Fruit fly (Drosophila melanogaster) whole organism, embryonic: ENCODE data around the gene MtnC.
A peak's percentile ranks its signal among the peaks of the same experiment; 100 is the strongest.

Source experiments
- B-H2 ChIP-seq: fragments of 200-800 bp; sonication (Bioruptor generic); optimal IDR thresholded peaks from 2 replicates; lab custom pipeline; 2018; ENCODE audit warnings: missing biosample characterization, mild to moderate bottlenecking, missing genetic modification characterization
- CG10321 ChIP-seq: fragments of 200-800 bp; sonication (Bioruptor generic); IDR thresholded peaks from 2 replicates; pipeline ENCODE4 v1.3.6; 2022; ENCODE audit warnings: missing biosample characterization, missing genetic modification characterization
- CG11456 ChIP-seq: fragments of 200-800 bp; sonication (Bioruptor generic); IDR thresholded peaks from 3 replicates; pipeline ENCODE4 v1.3.6; 2022; ENCODE audit warnings: missing biosample characterization, missing genetic modification characterization
- CG11504 ChIP-seq: fragments of 200-800 bp; sonication (Bioruptor generic); optimal IDR thresholded peaks from 3 replicates; lab custom pipeline; 2019; ENCODE audit warnings: missing biosample characterization, mild to moderate bottlenecking, missing genetic modification characterization, moderate library complexity
- CG12104 ChIP-seq: fragments of 200-800 bp; sonication (Bioruptor generic); optimal IDR thresholded peaks from 3 replicates; lab custom pipeline; 2016; ENCODE audit warnings: missing biosample characterization, missing genetic modification characterization
- CG12219 ChIP-seq: fragments of 200-800 bp; sonication (Bioruptor generic); optimal IDR thresholded peaks from 3 replicates; lab custom pipeline; 2018; ENCODE audit warnings: missing biosample characterization, mild to moderate bottlenecking, missing genetic modification characterization
- CG12659 ChIP-seq: fragments of 200-800 bp; sonication (Bioruptor generic); optimal IDR thresholded peaks from 3 replicates; lab custom pipeline; 2017; ENCODE audit warnings: mild to moderate bottlenecking, missing biosample characterization, missing genetic modification reagents, missing genetic modification characterization
- CG13775 ChIP-seq: fragments of 200-800 bp; sonication (Bioruptor generic); optimal IDR thresholded peaks from 3 replicates; lab custom pipeline; 2017; ENCODE audit warnings: missing biosample characterization, mild to moderate bottlenecking, missing genetic modification characterization
- CG14710 ChIP-seq: fragments of 200-800 bp; sonication (Bioruptor generic); optimal IDR thresholded peaks from 3 replicates; lab custom pipeline; 2019; ENCODE audit warnings: missing biosample characterization, mild to moderate bottlenecking, missing genetic modification characterization, moderate library complexity
- CG15479 ChIP-seq: fragments of 200-800 bp; sonication (Bioruptor generic); optimal IDR thresholded peaks from 3 replicates; lab custom pipeline; 2019; ENCODE audit warnings: missing biosample characterization, mild to moderate bottlenecking, missing genetic modification characterization, moderate library complexity
- CG16813 ChIP-seq: fragments of 200-800 bp; sonication (Bioruptor generic); IDR thresholded peaks from 3 replicates; pipeline ENCODE4 v1.3.6; 2022; ENCODE audit warnings: missing biosample characterization, missing genetic modification characterization; ENCODE audit not compliant: partially characterized antibody
- CG17359 ChIP-seq: fragments of 200-800 bp; sonication (Bioruptor generic); optimal IDR thresholded peaks from 3 replicates; lab custom pipeline; 2018; ENCODE audit warnings: missing biosample characterization, mild to moderate bottlenecking, missing genetic modification characterization, moderate library complexity
- CG17385 ChIP-seq: fragments of 200-800 bp; sonication (Bioruptor generic); optimal IDR thresholded peaks from 3 replicates; lab custom pipeline; 2018; ENCODE audit warnings: missing biosample characterization, mild to moderate bottlenecking, missing genetic modification characterization
- CG17568 ChIP-seq: fragments of 200-800 bp; sonication (Bioruptor generic); optimal IDR thresholded peaks from 2 replicates; lab custom pipeline; 2018; ENCODE audit warnings: missing biosample characterization, mild to moderate bottlenecking, missing genetic modification characterization, moderate library complexity
- CG17829 ChIP-seq: fragments of 200-800 bp; optimal IDR thresholded peaks from 2 replicates; lab custom pipeline; 2019; ENCODE audit warnings: missing biosample characterization, mild to moderate bottlenecking, missing genetic modification characterization, moderate library complexity
- CG2199 ChIP-seq: fragments of 200-800 bp; sonication (Bioruptor generic); IDR thresholded peaks from 3 replicates; pipeline ENCODE4 v1.3.6; 2022; ENCODE audit warnings: missing biosample characterization, missing genetic modification characterization
- CG2678 ChIP-seq: fragments of 200-800 bp; sonication (Bioruptor generic); optimal IDR thresholded peaks from 3 replicates; lab custom pipeline; 2019; ENCODE audit warnings: missing biosample characterization, mild to moderate bottlenecking, missing genetic modification characterization, moderate library complexity
- CG30020 ChIP-seq: fragments of 200-800 bp; optimal IDR thresholded peaks from 2 replicates; lab custom pipeline; 2019; ENCODE audit warnings: missing biosample characterization, mild to moderate bottlenecking, missing genetic modification characterization, moderate library complexity
- CG30403 ChIP-seq: fragments of 200-800 bp; sonication (Bioruptor generic); optimal IDR thresholded peaks from 3 replicates; lab custom pipeline; 2016; ENCODE audit warnings: missing biosample characterization, missing genetic modification characterization
- CG4730 ChIP-seq: fragments of 200-800 bp; sonication (Bioruptor generic); IDR thresholded peaks from 2 replicates; pipeline ENCODE4 v1.3.6; 2022; ENCODE audit warnings: missing biosample characterization, missing genetic modification characterization
- CG5180 ChIP-seq: fragments of 200-800 bp; sonication (Bioruptor generic); optimal IDR thresholded peaks from 3 replicates; lab custom pipeline; 2017; ENCODE audit warnings: missing biosample characterization, missing genetic modification characterization, mild to moderate bottlenecking, moderate library complexity, missing genetic modification reagents
- CG6254 ChIP-seq: fragments of 200-800 bp; sonication (Bioruptor generic); optimal IDR thresholded peaks from 3 replicates; lab custom pipeline; 2017; ENCODE audit warnings: mild to moderate bottlenecking, missing biosample characterization, missing genetic modification reagents, missing genetic modification characterization
- CG7556 ChIP-seq: fragments of 200-800 bp; sonication (Bioruptor generic); optimal IDR thresholded peaks from 2 replicates; lab custom pipeline; 2017; ENCODE audit warnings: missing biosample characterization, mild to moderate bottlenecking, missing genetic modification characterization
- CG7839 ChIP-seq: fragments of 200-800 bp; sonication (Bioruptor generic); optimal IDR thresholded peaks from 3 replicates; lab custom pipeline; 2018; ENCODE audit warnings: missing biosample characterization, mild to moderate bottlenecking, missing genetic modification characterization, moderate library complexity
- CG8359 ChIP-seq: fragments of 200-800 bp; sonication (Bioruptor generic); optimal IDR thresholded peaks from 2 replicates; lab custom pipeline; 2017; ENCODE audit warnings: missing biosample characterization, mild to moderate bottlenecking, missing genetic modification characterization, borderline replicate concordance
- CG9817 ChIP-seq: fragments of 200-800 bp; sonication (Bioruptor generic); optimal IDR thresholded peaks from 2 replicates; lab custom pipeline; 2018; ENCODE audit warnings: missing biosample characterization, mild to moderate bottlenecking, missing genetic modification characterization, moderate library complexity
- CoRest ChIP-seq: fragments of 200-800 bp; sonication (Bioruptor generic); optimal IDR thresholded peaks from 3 replicates; lab custom pipeline; 2018; ENCODE audit warnings: missing biosample characterization, mild to moderate bottlenecking, missing genetic modification characterization, moderate library complexity
- CrebB ChIP-seq: fragments of 200-800 bp; sonication (Bioruptor generic); optimal IDR thresholded peaks from 3 replicates; lab custom pipeline; 2018; ENCODE audit warnings: missing biosample characterization, mild to moderate bottlenecking, missing genetic modification characterization
- Dbx ChIP-seq: fragments of 200-800 bp; sonication (Bioruptor generic); IDR thresholded peaks from 3 replicates; pipeline ENCODE4 v1.3.6; 2022; ENCODE audit warnings: missing biosample characterization, missing genetic modification characterization
- Dek ChIP-seq: fragments of 200-800 bp; sonication (Bioruptor generic); optimal IDR thresholded peaks from 3 replicates; lab custom pipeline; 2019; ENCODE audit warnings: missing biosample characterization, mild to moderate bottlenecking, missing genetic modification characterization, moderate library complexity
- Drgx ChIP-seq: fragments of 200-800 bp; sonication (Bioruptor generic); IDR thresholded peaks from 2 replicates; pipeline ENCODE4 v1.3.6; 2022; ENCODE audit warnings: missing biosample characterization, missing genetic modification characterization
- Elba2 ChIP-seq: fragments of 200-800 bp; sonication (Bioruptor generic); optimal IDR thresholded peaks from 3 replicates; lab custom pipeline; 2016; ENCODE audit warnings: missing biosample characterization, missing genetic modification characterization
- Hey ChIP-seq: fragments of 200-800 bp; sonication (Bioruptor generic); optimal IDR thresholded peaks from 3 replicates; lab custom pipeline; 2018; ENCODE audit warnings: missing biosample characterization, mild to moderate bottlenecking, missing genetic modification characterization
- Hsf ChIP-seq: fragments of 200-800 bp; sonication (Bioruptor generic); optimal IDR thresholded peaks from 3 replicates; lab custom pipeline; 2016; ENCODE audit warnings: missing biosample characterization, missing genetic modification characterization
- MTF-1 ChIP-seq: fragments of 200-800 bp; sonication (Bioruptor generic); optimal IDR thresholded peaks from 2 replicates; lab custom pipeline; 2018; ENCODE audit warnings: missing biosample characterization, mild to moderate bottlenecking, missing genetic modification characterization, borderline replicate concordance
- Optix ChIP-seq: fragments of 200-800 bp; sonication (Bioruptor generic); IDR thresholded peaks from 3 replicates; pipeline ENCODE4 v1.3.6; 2022; ENCODE audit warnings: missing biosample characterization, missing genetic modification characterization
- PHDP ChIP-seq: fragments of 200-800 bp; sonication (Bioruptor generic); optimal IDR thresholded peaks from 3 replicates; lab custom pipeline; 2018; ENCODE audit warnings: missing biosample characterization, mild to moderate bottlenecking, missing genetic modification characterization, moderate library complexity
- Rfx ChIP-seq: fragments of 200-800 bp; sonication (Bioruptor generic); IDR thresholded peaks from 2 replicates; pipeline ENCODE4 v1.3.6; 2022; ENCODE audit warnings: missing biosample characterization, missing genetic modification characterization
- Sox100B ChIP-seq: fragments of 200-800 bp; sonication (Bioruptor generic); optimal IDR thresholded peaks from 3 replicates; lab custom pipeline; 2018; ENCODE audit warnings: missing biosample characterization, mild to moderate bottlenecking, missing genetic modification characterization
- abd-A ChIP-seq: fragments of 200-800 bp; sonication (Bioruptor generic); optimal IDR thresholded peaks from 3 replicates; lab custom pipeline; 2019; ENCODE audit warnings: missing biosample characterization, mild to moderate bottlenecking, missing genetic modification characterization, moderate library complexity
- da ChIP-seq: fragments of 200-800 bp; sonication (Bioruptor generic); optimal IDR thresholded peaks from 2 replicates; lab custom pipeline; 2016; ENCODE audit warnings: missing biosample characterization, missing genetic modification characterization
- dati ChIP-seq: fragments of 200-800 bp; sonication (Bioruptor generic); IDR thresholded peaks from 2 replicates; pipeline ENCODE4 v1.3.6; 2022; ENCODE audit warnings: missing biosample characterization, missing genetic modification characterization
- ems ChIP-seq: fragments of 200-800 bp; sonication (Bioruptor generic); optimal IDR thresholded peaks from 3 replicates; lab custom pipeline; 2016; ENCODE audit warnings: missing biosample characterization, missing genetic modification characterization
- psq ChIP-seq: fragments of 200-800 bp; sonication (Bioruptor generic); optimal IDR thresholded peaks from 2 replicates; lab custom pipeline; 2017; ENCODE audit warnings: missing biosample characterization, missing genetic modification characterization
- pum ChIP-seq: fragments of 200-800 bp; sonication (Bioruptor generic); optimal IDR thresholded peaks from 2 replicates; lab custom pipeline; 2016; ENCODE audit warnings: missing biosample characterization, missing genetic modification characterization
- pzg ChIP-seq: fragments of 200-800 bp; sonication (Bioruptor generic); optimal IDR thresholded peaks from 3 replicates; lab custom pipeline; 2018; ENCODE audit warnings: missing biosample characterization, mild to moderate bottlenecking, missing genetic modification characterization, moderate library complexity
- rib ChIP-seq: fragments of 200-800 bp; sonication (Bioruptor generic); IDR thresholded peaks from 2 replicates; pipeline ENCODE4 v1.3.6; 2022; ENCODE audit warnings: missing biosample characterization, missing genetic modification characterization
- run ChIP-seq: fragments of 200-800 bp; sonication (Bioruptor generic); optimal IDR thresholded peaks from 3 replicates; lab custom pipeline; 2018; ENCODE audit warnings: missing biosample characterization, mild to moderate bottlenecking, missing genetic modification characterization
- usp ChIP-seq: fragments of >200 bp; optimal IDR thresholded peaks from 2 replicates; lab custom pipeline; 2017; ENCODE audit warnings: missing biosample characterization, missing genetic modification characterization
- zen ChIP-seq: fragments of 200-800 bp; sonication (Bioruptor generic); optimal IDR thresholded peaks from 3 replicates; lab custom pipeline; 2018; ENCODE audit warnings: missing biosample characterization, mild to moderate bottlenecking, missing genetic modification characterization, moderate library complexity
- zfh1 ChIP-seq: fragments of 200-800 bp; sonication (Bioruptor generic); IDR thresholded peaks from 3 replicates; pipeline ENCODE4 v1.3.6; 2022; ENCODE audit warnings: missing biosample characterization, missing genetic modification characterization

The MtnC gene

DNA sequence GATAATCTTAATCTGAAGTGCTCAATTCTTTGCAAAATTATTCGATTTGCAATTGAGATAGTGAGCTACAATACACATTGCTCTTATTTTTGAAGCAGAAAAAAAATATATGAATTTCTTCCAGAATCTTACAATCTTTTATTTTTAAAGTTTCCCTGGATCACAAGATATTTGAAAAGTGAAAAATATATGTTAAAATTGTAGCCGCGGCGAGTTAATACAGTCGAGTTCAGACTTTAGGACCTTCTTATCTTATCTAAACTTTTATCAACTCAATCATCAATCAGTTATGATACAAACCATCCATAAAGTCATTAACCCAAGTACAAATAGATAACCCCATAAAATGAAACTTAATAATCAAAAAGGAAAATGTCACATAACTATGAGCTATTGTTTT is 49.2 kb upstream of the MtnC start (continued):
- TF ChIP-seq CG10321 (GFP tag; lab: Robert Waterston, UW) = no peak
- peak; percentile 42 for TF ChIP-seq CG12104 (GFP tag; lab: Kevin White, UChicago)
- no peak for TF ChIP-seq da (GFP tag; lab: Kevin White, UChicago)
- no peak for TF ChIP-seq Rfx
- no peak for TF ChIP-seq CG5180 (GFP tag; lab: Kevin White, UChicago)
- peak; percentile 31 for TF ChIP-seq CG7839 (tag; lab: Kevin White, UChicago)
- peak; percentile 44 for TF ChIP-seq CG7556 (GFP tag; lab: Kevin White, UChicago)
- peak; percentile 50 for TF ChIP-seq CG11504
- no peak for TF ChIP-seq zfh1 (GFP tag; lab: Robert Waterston, UW)
- TF ChIP-seq CG11456 = no peak
- TF ChIP-seq CG4730 (GFP tag; lab: Robert Waterston, UW) = no peak
- TF ChIP-seq CG30403 (GFP tag; lab: Kevin White, UChicago) = peak; percentile 43
- peak; percentile 60 for TF ChIP-seq CG2678 (tag; lab: Kevin White, UChicago)
- TF ChIP-seq usp (GFP tag; lab: Kevin White, UChicago) = no peak
- TF ChIP-seq CG14710 (tag; lab: Kevin White, UChicago) = no peak
- peak; percentile 13 for TF ChIP-seq CG6254 (GFP tag; lab: Kevin White, UChicago)
- no peak for TF ChIP-seq Elba2 (GFP tag; lab: Kevin White, UChicago)
- no peak for TF ChIP-seq CG17829 (tag; lab: Kevin White, UChicago)
- peak; percentile 23 for TF ChIP-seq CG17385 (GFP tag; lab: Kevin White, UChicago)
- TF ChIP-seq B-H2 (GFP tag; lab: Kevin White, UChicago) = no peak
- TF ChIP-seq Sox100B (GFP tag; lab: Kevin White, UChicago) = peak; percentile 34
- TF ChIP-seq psq = no peak
- no peak for TF ChIP-seq Dbx (GFP tag; lab: Robert Waterston, UW)
- TF ChIP-seq pum (GFP tag; lab: Kevin White, UChicago) = no peak
- no peak for TF ChIP-seq CG16813 (GFP tag; lab: Robert Waterston, UW)
- TF ChIP-seq zen (tag; lab: Kevin White, UChicago) = no peak
- TF ChIP-seq CG17568 (GFP tag; lab: Kevin White, UChicago) = no peak
- TF ChIP-seq CG2199 = no peak
- TF ChIP-seq CG15479 (GFP tag; lab: Kevin White, UChicago) = no peak
- no peak for TF ChIP-seq CG30020 (tag; lab: Kevin White, UChicago)
- no peak for TF ChIP-seq CG17359
- no peak for TF ChIP-seq CG12219 (GFP tag; lab: Kevin White, UChicago)
- no peak for TF ChIP-seq MTF-1 (GFP tag; lab: Kevin White, UChicago)
- no peak for TF ChIP-seq Optix (GFP tag; lab: Robert Waterston, UW)
- TF ChIP-seq Dek (tag; lab: Kevin White, UChicago) = no peak
- TF ChIP-seq Hey (tag; lab: Kevin White, UChicago) = no peak
- peak; percentile 2 for TF ChIP-seq PHDP (tag; lab: Kevin White, UChicago)
- TF ChIP-seq CG13775 (GFP tag; lab: Kevin White, UChicago) = peak; percentile 10
- TF ChIP-seq CG9817 (tag; lab: Kevin White, UChicago) = no peak
- TF ChIP-seq CrebB (tag; lab: Kevin White, UChicago) = no peak
- TF ChIP-seq run (tag; lab: Kevin White, UChicago) = no peak
- TF ChIP-seq abd-A = no peak
- no peak for TF ChIP-seq rib
- no peak for TF ChIP-seq pzg (GFP tag; lab: Kevin White, UChicago)
- TF ChIP-seq CG12659 (GFP tag; lab: Kevin White, UChicago) = peak; percentile 24
- TF ChIP-seq dati (GFP tag; lab: Robert Waterston, UW) = no peak
- TF ChIP-seq Hsf (GFP tag; lab: Kevin White, UChicago) = no peak
- no peak for TF ChIP-seq Drgx
- TF ChIP-seq ems (GFP tag; lab: Kevin White, UChicago) = no peak
- peak; percentile 37 for TF ChIP-seq CoRest (tag; lab: Kevin White, UChicago)
- TF ChIP-seq CG8359 (GFP tag; lab: Kevin White, UChicago) = no peak
